Fruit fly (Drosophila melanogaster): Measurements from ENCODE around the gene CG9705.

CG9705 gene

DNA sequence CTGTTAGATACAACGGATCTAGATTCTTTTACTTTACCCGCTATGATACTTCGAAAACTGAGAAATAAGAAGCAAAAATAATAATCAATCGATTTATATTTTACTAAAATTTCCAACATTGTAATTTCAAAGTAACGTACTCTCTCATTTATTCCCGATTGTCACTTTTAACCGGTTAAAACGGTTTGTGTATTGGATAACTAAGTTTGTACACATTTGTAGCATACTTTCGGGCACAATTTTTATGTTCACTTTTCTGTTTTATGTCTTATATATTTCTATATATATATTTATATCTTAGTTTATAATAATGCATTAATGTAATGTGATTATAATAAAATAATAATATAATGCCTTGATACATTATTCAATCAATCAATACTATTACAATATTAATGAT, 38.2 kb upstream of the CG9705 start:
- peak; percentile 57 for TF ChIP-seq Myc (optimal IDR thresholded peaks at IDR 0.05)
- no peak for TF ChIP-seq N (GFP tag; optimal IDR thresholded peaks at IDR 0.05)
- no peak for TF ChIP-seq Hnf4 (GFP tag; optimal IDR thresholded peaks at IDR 0.05)
- no peak for TF ChIP-seq psq (GFP tag; optimal IDR thresholded peaks at IDR 0.05)
- no peak for TF ChIP-seq jim (GFP tag; optimal IDR thresholded peaks at IDR 0.05)

DNA sequence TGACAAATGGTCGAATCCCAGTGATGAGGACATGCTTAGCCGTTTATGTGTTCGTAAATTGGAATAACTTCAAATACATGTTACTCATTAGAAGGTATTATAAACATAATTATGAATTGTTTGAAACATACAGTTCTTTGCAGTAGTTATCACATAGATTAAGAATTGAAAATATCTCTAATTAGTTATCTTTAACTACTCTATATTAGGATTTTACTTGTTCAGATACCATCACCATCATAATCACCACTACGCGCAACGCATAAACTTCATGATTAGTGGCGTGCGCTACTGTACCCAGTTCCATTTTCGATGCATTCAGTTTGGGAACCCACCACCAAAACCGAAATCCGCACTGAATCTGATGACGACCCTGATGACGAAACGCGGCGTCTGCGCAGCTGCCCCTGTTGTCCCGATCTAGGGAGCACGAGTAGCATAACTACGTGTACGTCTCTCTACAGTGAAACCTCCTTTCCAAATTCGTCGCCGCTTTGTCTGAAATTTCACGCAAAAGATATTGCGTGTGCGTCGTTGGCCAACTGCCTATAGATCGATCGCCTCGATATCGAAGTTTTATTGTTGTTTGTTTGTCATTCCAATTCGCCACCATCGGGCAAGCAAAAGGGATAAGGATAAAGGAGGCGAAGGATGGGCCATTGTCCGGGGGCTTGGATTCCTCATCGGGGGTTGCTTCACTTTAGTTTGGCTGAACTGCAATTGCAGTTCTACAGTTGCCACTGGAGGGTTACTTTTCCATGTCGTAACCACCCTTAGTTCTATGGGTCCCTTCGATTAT, 35.8 kb upstream of the CG9705 start:
- no peak for TF ChIP-seq jim (GFP tag; optimal IDR thresholded peaks at IDR 0.05)
- no peak for TF ChIP-seq HLH106 (tag; optimal IDR thresholded peaks at IDR 0.05)
- no peak for TF ChIP-seq brk (GFP tag; optimal IDR thresholded peaks at IDR 0.05)
- TF ChIP-seq rgr (GFP tag; optimal IDR thresholded peaks at IDR 0.05) = no peak
- TF ChIP-seq Hr83 (GFP tag; optimal IDR thresholded peaks at IDR 0.05; ENCODE audit: poor library complexity, severe bottlenecking) = no peak
- no peak for TF ChIP-seq N (GFP tag; optimal IDR thresholded peaks at IDR 0.05)
- no peak for TF ChIP-seq Vsx2 (GFP tag; optimal IDR thresholded peaks at IDR 0.05; ENCODE audit: partially characterized antibody)
- TF ChIP-seq Hr78 (GFP tag; optimal IDR thresholded peaks at IDR 0.05) = no peak
- no peak for TF ChIP-seq br (GFP tag; optimal IDR thresholded peaks at IDR 0.05)
- no peak for TF ChIP-seq Myc (optimal IDR thresholded peaks at IDR 0.05)

- TF ChIP-seq foxo (GFP tag; optimal IDR thresholded peaks at IDR 0.05) (peak in 1 of 2 experiments; percentile 19), h (GFP tag; optimal IDR thresholded peaks at IDR 0.05) (no peak), sage (GFP tag; optimal IDR thresholded peaks at IDR 0.05) (no peak), Sp1 (GFP tag; optimal IDR thresholded peaks at IDR 0.05) (peak; percentile 34), dsf (GFP tag; optimal IDR thresholded peaks at IDR 0.05; ENCODE audit: borderline replicate concordance) (no peak), psq (GFP tag; optimal IDR thresholded peaks at IDR 0.05) (no peak), pan (optimal IDR thresholded peaks at IDR 0.05) (no peak), Jra (GFP tag; optimal IDR thresholded peaks at IDR 0.05) (no peak), usp (GFP tag; optimal IDR thresholded peaks at IDR 0.05) (no peak), OdsH (GFP tag; optimal IDR thresholded peaks at IDR 0.05) (peak; percentile 22), HLH106 (tag; optimal IDR thresholded peaks at IDR 0.05) (peak; percentile 29), brk (GFP tag; optimal IDR thresholded peaks at IDR 0.05) (no peak), ey (GFP tag; optimal IDR thresholded peaks at IDR 0.05) (no peak)
These were observed 33.1 kb upstream of the CG9705 start for dm6 chr3L:16746586-16747383.

dm6 chr3L:16748343-16748742, 31.6 kb upstream of the CG9705 start:
- TF ChIP-seq jim (GFP tag; optimal IDR thresholded peaks at IDR 0.05) (no peak), woc (GFP tag; optimal IDR thresholded peaks at IDR 0.05) (no peak), CrebA (GFP tag; optimal IDR thresholded peaks at IDR 0.05; ENCODE audit: borderline replicate concordance) (no peak), Dif (GFP tag; optimal IDR thresholded peaks at IDR 0.05; ENCODE audit: partially characterized antibody) (no peak), ey (GFP tag; optimal IDR thresholded peaks at IDR 0.05) (no peak), OdsH (GFP tag; optimal IDR thresholded peaks at IDR 0.05) (peak; percentile 11), Mio (GFP tag; optimal IDR thresholded peaks at IDR 0.05) (no peak), Jra (GFP tag; optimal IDR thresholded peaks at IDR 0.05) (no peak), CG9705 (GFP tag; optimal IDR thresholded peaks at IDR 0.05) (no peak), sv (GFP tag; optimal IDR thresholded peaks at IDR 0.05) (no peak), Vsx2 (GFP tag; optimal IDR thresholded peaks at IDR 0.05; ENCODE audit: partially characterized antibody) (no peak), h (GFP tag; optimal IDR thresholded peaks at IDR 0.05) (peak; percentile 25), dmrt93B (GFP tag; optimal IDR thresholded peaks at IDR 0.05) (no peak), lola (GFP tag; optimal IDR thresholded peaks at IDR 0.05) (no peak), Rel (GFP tag; optimal IDR thresholded peaks at IDR 0.05) (no peak), Rel (tag; optimal IDR thresholded peaks at IDR 0.05) (no peak), Abd-B (GFP tag; optimal IDR thresholded peaks at IDR 0.05) (no peak), Sp1 (GFP tag; optimal IDR thresholded peaks at IDR 0.05) (peak; percentile 44), Hr83 (GFP tag; optimal IDR thresholded peaks at IDR 0.05; ENCODE audit: poor library complexity, severe bottlenecking) (no peak), HLH106 (tag; optimal IDR thresholded peaks at IDR 0.05) (peak; percentile 46), pan (optimal IDR thresholded peaks at IDR 0.05) (no peak), Dfd (GFP tag; optimal IDR thresholded peaks at IDR 0.05) (no peak), rgr (GFP tag; optimal IDR thresholded peaks at IDR 0.05) (peak; percentile 2), CG32264 (GFP tag; optimal IDR thresholded peaks at IDR 0.05) (no peak), psq (GFP tag; optimal IDR thresholded peaks at IDR 0.05) (peak; percentile 16), dl (GFP tag; optimal IDR thresholded peaks at IDR 0.05; ENCODE audit: insufficient read depth in 1 of 2, partially characterized antibody in 2 of 2) (no peak), fru (GFP tag; optimal IDR thresholded peaks at IDR 0.05) (peak; percentile 28), Hr78 (GFP tag; optimal IDR thresholded peaks at IDR 0.05) (no peak), sage (GFP tag; optimal IDR thresholded peaks at IDR 0.05) (no peak), foxo (GFP tag; optimal IDR thresholded peaks at IDR 0.05) (peak in 1 of 2 experiments; percentile 28), tai (GFP tag; optimal IDR thresholded peaks at IDR 0.05) (no peak), Hnf4 (GFP tag; optimal IDR thresholded peaks at IDR 0.05) (no peak)
